ENCODE assay signal across 2 worm cellular contexts in genomic region chrIII:614447-614846, ce11.
TF ChIP-seq lines count a peak whose summit lies in the region.

Gene T19C3.3, minus strand, starts transcription at chrIII:614547.

TF ChIP-seq in whole organism, L1 larva, 84 proteins besides CTCF, POLR2A, EP300 and RAD21:
- TF ChIP-seq C34B4.2 (tag; optimal IDR thresholded peaks at IDR 0.05; lab: Kevin White, UChicago): no peak
- TF ChIP-seq lin-14 (GFP tag; optimal IDR thresholded peaks at IDR 0.05; lab: Kevin White, UChicago): peak; percentile 12

TF ChIP-seq in whole organism, late embryonic, 69 proteins besides CTCF, POLR2A, EP300 and RAD21:
- no peak for TF ChIP-seq eyg-1 (tag; optimal IDR thresholded peaks at IDR 0.05; lab: Kevin White, UChicago)
- TF ChIP-seq unc-42 (tag; optimal IDR thresholded peaks at IDR 0.05; lab: Kevin White, UChicago): peak; percentile 10
- TF ChIP-seq gmeb-2 (tag; optimal IDR thresholded peaks at IDR 0.05; lab: Kevin White, UChicago): no peak
- TF ChIP-seq elt-4 (tag; optimal IDR thresholded peaks at IDR 0.05; lab: Kevin White, UChicago): no peak
